Worm (Caenorhabditis elegans): ENCODE measurements around the gene Y46G5A.34.

Y46G5A.34 gene

DNA sequence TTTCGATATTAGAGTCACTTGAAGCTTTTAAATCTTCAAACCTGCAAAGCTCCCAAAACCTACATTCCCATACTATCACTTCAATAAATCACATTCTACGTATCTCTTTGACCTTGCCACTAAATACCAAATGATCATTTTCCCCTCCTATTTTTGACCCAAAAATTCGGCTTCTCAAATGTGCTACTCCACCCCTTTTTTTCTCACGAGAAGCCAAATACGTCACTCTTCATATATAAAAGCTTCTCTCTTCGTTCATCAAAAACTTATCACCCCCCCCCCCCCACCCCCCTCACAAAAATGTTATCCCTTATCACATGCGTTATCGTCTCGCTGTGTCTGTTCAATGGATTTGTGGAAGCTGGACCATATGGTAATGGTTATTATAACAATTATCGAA is 50.3 kb downstream of the Y46G5A.34 start, which contains the start of gene Y46G5A.38:
TSS of gene Y46G5A.38 (plus strand) at position 301 of the 400 bp plus-strand sequence.
- TF ChIP-seq ceh-18 (tag; optimal IDR thresholded peaks at IDR 0.05): no peak
- no peak for TF ChIP-seq unc-3 (GFP tag; conservative IDR thresholded peaks at IDR 0.05)
- TF ChIP-seq unc-3 (tag; optimal IDR thresholded peaks at IDR 0.05): no peak
- no peak for TF ChIP-seq tbx-7 (tag; optimal IDR thresholded peaks at IDR 0.05)
- no peak for TF ChIP-seq fkh-6 (tag; optimal IDR thresholded peaks at IDR 0.05)
- TF ChIP-seq pha-4 (tag; optimal IDR thresholded peaks at IDR 0.05): no peak
- TF ChIP-seq hlh-6 (tag; optimal IDR thresholded peaks at IDR 0.05): no peak
- no peak for TF ChIP-seq F13H6.1 (tag; optimal IDR thresholded peaks at IDR 0.05)
- no peak for TF ChIP-seq elt-2 (tag; optimal IDR thresholded peaks at IDR 0.05)
- TF ChIP-seq gmeb-2 (tag; optimal IDR thresholded peaks at IDR 0.05): no peak
- no peak for TF ChIP-seq sox-2 (GFP tag; IDR thresholded peaks at IDR 0.05)
- TF ChIP-seq ceh-24 (tag; optimal IDR thresholded peaks at IDR 0.05): no peak
- no peak for TF ChIP-seq che-1 (tag; optimal IDR thresholded peaks at IDR 0.05)
- no peak for TF ChIP-seq pqm-1 (tag; optimal IDR thresholded peaks at IDR 0.05)
- TF ChIP-seq ahr-1 (tag; optimal IDR thresholded peaks at IDR 0.05): no peak

DNA sequence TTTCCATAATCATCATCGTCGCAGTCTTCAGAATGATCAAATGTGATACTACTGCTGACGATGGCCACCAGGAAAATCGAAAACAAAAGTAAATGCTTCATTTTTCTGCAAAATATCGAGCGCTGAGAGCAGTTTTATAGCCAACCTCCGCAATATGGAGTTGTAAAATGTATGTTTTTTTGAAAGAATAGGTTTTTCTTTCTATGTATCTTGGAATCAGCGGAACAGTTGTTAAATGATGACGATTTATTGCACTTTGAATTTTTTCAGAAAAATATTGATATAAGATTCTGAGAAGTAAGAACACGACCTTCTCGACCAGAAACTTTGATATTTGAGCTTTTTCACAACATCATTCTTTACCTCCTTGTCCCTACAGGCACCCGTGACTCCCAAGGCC is 52.4 kb downstream of the Y46G5A.34 start, which contains the start of gene Y46G5A.23:
TSS of gene Y46G5A.23 (minus strand) at position 101 of the 400 bp plus-strand sequence.
- no peak for TF ChIP-seq T23F11.4 (GFP tag; optimal IDR thresholded peaks at IDR 0.05)
- TF ChIP-seq C38D4.7 (GFP tag; optimal IDR thresholded peaks at IDR 0.05): no peak
- no peak for TF ChIP-seq hlh-6 (tag; optimal IDR thresholded peaks at IDR 0.05)

DNA sequence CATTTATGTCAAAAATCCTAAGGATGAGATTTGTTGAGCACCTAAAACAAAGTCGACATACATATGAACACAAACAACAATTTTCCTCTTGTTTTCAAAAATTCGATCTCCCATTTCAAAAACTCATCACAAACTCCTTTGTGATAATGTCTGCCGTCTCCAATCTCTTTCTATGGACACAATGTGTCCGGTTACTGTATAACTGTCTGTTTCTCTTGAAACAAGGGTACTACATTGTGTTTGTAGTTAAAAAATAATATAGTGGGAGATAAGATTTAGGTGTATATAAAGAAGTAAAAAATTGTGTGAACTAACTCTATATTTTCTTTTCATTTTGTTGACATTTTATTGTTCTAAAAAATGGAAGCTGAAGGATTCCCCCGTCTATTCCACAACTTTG is 53.9 kb downstream of the Y46G5A.34 start, which contains the start of gene bcmo-1:
TSS of gene bcmo-1 (plus strand) at position 330 of the 400 bp plus-strand sequence.
- TF ChIP-seq nhr-11 (tag; optimal IDR thresholded peaks at IDR 0.05) (no peak), npax-4 (tag; optimal IDR thresholded peaks at IDR 0.05) (no peak), syd-9 (tag; optimal IDR thresholded peaks at IDR 0.05) (no peak), ceh-30 (tag; optimal IDR thresholded peaks at IDR 0.05) (no peak), pqm-1 (tag; optimal IDR thresholded peaks at IDR 0.05) (no peak)
